Worm (Caenorhabditis elegans): ENCODE measurements around the gene nhr-216.

DNA sequence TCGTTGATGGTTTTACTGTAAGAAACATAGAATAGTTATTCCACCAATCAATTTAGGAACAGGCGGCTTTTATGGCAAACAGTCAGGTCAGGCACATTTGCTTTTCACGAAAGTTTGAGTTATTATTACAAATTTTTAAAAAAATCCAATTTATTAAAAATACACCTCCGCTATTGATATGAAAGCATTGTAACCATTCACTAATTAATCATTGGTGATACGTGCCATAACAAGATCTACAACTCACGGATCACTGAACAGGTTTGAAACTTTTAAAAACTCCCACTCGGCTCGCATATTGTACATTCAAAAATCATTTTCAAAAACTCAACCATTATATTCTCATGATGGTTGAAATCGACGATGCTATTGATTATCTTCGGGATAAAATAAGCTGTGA lies 19.2 kb downstream of the nhr-216 start, which contains the start of gene srg-27:
- TF ChIP-seq nhr-25 (tag; optimal IDR thresholded peaks at IDR 0.05): no peak
- no peak for TF ChIP-seq egl-5 (tag; optimal IDR thresholded peaks at IDR 0.05)
- TF ChIP-seq aly-2 (tag; optimal IDR thresholded peaks at IDR 0.05): no peak
- no peak for TF ChIP-seq elt-3 (tag; optimal IDR thresholded peaks at IDR 0.05)
- TF ChIP-seq nhr-12 (tag; optimal IDR thresholded peaks at IDR 0.05): no peak
- no peak for TF ChIP-seq ceh-16 (tag; optimal IDR thresholded peaks at IDR 0.05)
- TF ChIP-seq nhr-237 (tag; optimal IDR thresholded peaks at IDR 0.05): no peak
- no peak for TF ChIP-seq ama-1 (optimal IDR thresholded peaks at IDR 0.05)
- no peak for TF ChIP-seq nfya-1 (tag; optimal IDR thresholded peaks at IDR 0.05; ENCODE audit: insufficient read depth)
- TF ChIP-seq nhr-43 (tag; optimal IDR thresholded peaks at IDR 0.05; ENCODE audit: poor library complexity, severe bottlenecking): no peak
- no peak for TF ChIP-seq R02D3.7 (tag; optimal IDR thresholded peaks at IDR 0.05)

All from whole organism, L3 larva.